Worm (Caenorhabditis elegans) whole organism, young adult: ENCODE results near the gene scl-5.

Experiments
- B0261.1 ChIP-seq: sonication (generic microtip); optimal IDR thresholded peaks from 2 replicates; lab custom pipeline; 2016; ENCODE audit warnings: mild to moderate bottlenecking, missing genetic modification characterization, moderate library complexity, missing compliant biosample characterization
- athp-1 ChIP-seq: sonication (generic microtip); optimal IDR thresholded peaks from 2 replicates; lab custom pipeline; 2017; ENCODE audit warnings: mild to moderate bottlenecking, missing genetic modification characterization, missing compliant biosample characterization
- dpl-1 ChIP-seq: fragments of 150-350 bp; optimal IDR thresholded peaks from 2 replicates; lab custom pipeline; 2014; ENCODE audit warnings: missing biosample characterization, missing genetic modification reagents, missing genetic modification characterization
- hmg-1.2 ChIP-seq: fragments of 200-800 bp; sonication (Bioruptor generic); IDR thresholded peaks from 2 replicates; pipeline ENCODE4 v1.3.6; 2022; ENCODE audit warnings: missing genetic modification reagents, missing genetic modification characterization, missing compliant biosample characterization
- lir-1 ChIP-seq: fragments of 200-800 bp; sonication (Bioruptor generic); conservative IDR thresholded peaks from 2 replicates; pipeline ENCODE4 v1.3.6; 2022; ENCODE audit warnings: missing genetic modification reagents, missing genetic modification characterization, missing compliant biosample characterization
- madf-6 ChIP-seq: fragments of 200-800 bp; sonication (Bioruptor generic); IDR thresholded peaks from 2 replicates; pipeline ENCODE4 v1.3.6; 2022; ENCODE audit warnings: missing genetic modification reagents, missing genetic modification characterization, missing compliant biosample characterization
- nhr-80 ChIP-seq: sonication (generic microtip); optimal IDR thresholded peaks from 2 replicates; lab custom pipeline; 2016; ENCODE audit warnings: missing genetic modification characterization, missing compliant biosample characterization
- rcor-1 ChIP-seq: fragments of 200-800 bp; sonication (Bioruptor generic); IDR thresholded peaks from 2 replicates; pipeline ENCODE4 v1.3.6; 2022; ENCODE audit warnings: missing genetic modification reagents, missing genetic modification characterization, missing compliant biosample characterization

DNA sequence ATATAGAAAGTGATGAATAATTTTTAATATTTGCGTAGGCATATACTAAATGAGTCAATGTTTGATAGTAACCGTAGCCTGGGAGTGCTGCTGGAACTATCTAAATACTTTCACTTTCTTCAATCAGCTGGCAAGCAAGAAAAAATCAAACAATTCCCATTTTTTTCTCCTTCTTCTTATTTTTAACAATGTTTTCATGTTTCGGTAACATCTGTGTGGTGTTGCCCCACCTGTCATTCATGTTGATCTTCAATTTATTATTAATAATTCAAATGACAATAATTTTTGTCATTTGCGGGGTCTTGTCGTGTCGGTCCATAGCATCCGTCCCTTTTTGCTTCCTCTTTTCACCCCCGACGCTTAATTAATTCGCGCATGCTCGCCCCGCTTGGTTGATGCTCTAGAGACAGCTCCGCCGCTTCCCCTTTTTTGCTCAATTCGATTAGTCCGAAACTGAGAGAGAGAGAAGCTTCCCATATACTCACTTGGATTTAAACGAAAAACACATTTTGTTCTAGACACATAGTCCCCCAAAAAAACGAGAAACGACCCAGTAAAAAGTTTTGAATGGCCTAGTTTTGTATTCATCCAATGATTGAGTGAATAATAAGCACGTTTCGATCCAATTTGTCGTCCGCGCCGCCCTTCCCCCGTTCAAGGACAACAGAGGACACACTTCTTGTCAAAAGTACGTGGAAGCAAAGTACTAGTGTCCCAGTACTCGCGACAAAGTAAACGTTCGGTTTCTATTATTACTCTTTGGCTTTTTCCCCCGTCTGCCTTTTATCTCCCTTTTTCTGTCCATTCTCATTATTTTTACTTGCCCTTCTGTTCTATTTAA is 35.8 kb upstream of the scl-5 start:
- no peak for TF ChIP-seq hmg-1.2 (GFP tag; lab: Robert Waterston, UW)
- no peak for TF ChIP-seq B0261.1 (tag; lab: Kevin White, UChicago)
- no peak for TF ChIP-seq madf-6 (GFP tag; lab: Robert Waterston, UW)
- no peak for TF ChIP-seq athp-1 (tag; lab: Kevin White, UChicago)
- TF ChIP-seq dpl-1 (GFP tag; lab: Kevin White, UChicago): no peak
- TF ChIP-seq rcor-1: no peak
- no peak for TF ChIP-seq nhr-80
- no peak for TF ChIP-seq lir-1
